Worm (Caenorhabditis elegans): ENCODE results near the gene gipc-1.

- TF ChIP-seq elt-2 (tag; optimal IDR thresholded peaks at IDR 0.05) (peak; percentile 60), nhr-237 (tag; optimal IDR thresholded peaks at IDR 0.05) (no peak), skn-1 (tag; optimal IDR thresholded peaks at IDR 0.05) (no peak), daf-12 (tag; optimal IDR thresholded peaks at IDR 0.05) (no peak)
These were observed 16.7 kb downstream of the gipc-1 start, which contains the start of gene clec-6 for ce11 chrIII:4887291-4887690.
